Fruit fly (Drosophila melanogaster): Measurements from ENCODE around the gene EMC6.

dm6 chr3R:24976144-24976543, 48.7 kb downstream of the EMC6 start:
- TF ChIP-seq CTCF (optimal IDR thresholded peaks at IDR 0.05) (no peak), CG8478 (optimal IDR thresholded peaks at IDR 0.05) (no peak)

Data from S2 (cell line).